Fruit fly (Drosophila melanogaster) whole organism, wandering third instar larva: ENCODE results near the gene CG12507.

Source experiments
- Abd-B ChIP-seq: fragments of >200 bp; optimal IDR thresholded peaks from 2 replicates; lab custom pipeline; 2017; ENCODE audit warnings: missing biosample characterization, missing genetic modification characterization
- CG32264 ChIP-seq: fragments of 200-800 bp; sonication (Bioruptor generic); optimal IDR thresholded peaks from 2 replicates; lab custom pipeline; 2016; ENCODE audit warnings: missing biosample characterization, missing genetic modification characterization
- CG9705 ChIP-seq: fragments of 200-800 bp; sonication (Bioruptor generic); optimal IDR thresholded peaks from 2 replicates; lab custom pipeline; 2018; ENCODE audit warnings: missing biosample characterization, mild to moderate bottlenecking, missing genetic modification characterization
- CrebA ChIP-seq: fragments of 200-800 bp; sonication (Bioruptor generic); optimal IDR thresholded peaks from 2 replicates; lab custom pipeline; 2016; ENCODE audit warnings: missing biosample characterization, mild to moderate bottlenecking, missing genetic modification characterization, borderline replicate concordance
- Dfd ChIP-seq: fragments of >200 bp; optimal IDR thresholded peaks from 2 replicates; lab custom pipeline; 2017; ENCODE audit warnings: missing biosample characterization, missing genetic modification characterization
- Dif ChIP-seq: fragments of 200-275, 200-300 bp; sonication (Bioruptor generic); optimal IDR thresholded peaks from 2 replicates; lab custom pipeline; 2018; ENCODE audit warnings: missing biosample characterization, missing genetic modification characterization; ENCODE audit not compliant: partially characterized antibody
- HLH106 ChIP-seq: fragments of 200-800 bp; optimal IDR thresholded peaks from 3 replicates; lab custom pipeline; 2019; ENCODE audit warnings: missing biosample characterization, mild to moderate bottlenecking, missing genetic modification characterization, moderate library complexity
- Hnf4 ChIP-seq: fragments of 200-800 bp; sonication (Bioruptor generic); optimal IDR thresholded peaks from 2 replicates; lab custom pipeline; 2016; ENCODE audit warnings: missing biosample characterization, mild to moderate bottlenecking, missing genetic modification characterization
- Hr78 ChIP-seq: fragments of >200 bp; optimal IDR thresholded peaks from 2 replicates; lab custom pipeline; 2017; ENCODE audit warnings: missing biosample characterization, missing genetic modification characterization
- Hr83 ChIP-seq: fragments of 200-300 bp; sonication (Bioruptor generic); optimal IDR thresholded peaks from 2 replicates; lab custom pipeline; 2016; ENCODE audit warnings: missing biosample characterization, mild to moderate bottlenecking, missing genetic modification characterization, moderate library complexity; ENCODE audit not compliant: poor library complexity, severe bottlenecking
- Jra ChIP-seq: sonication (Bioruptor generic); optimal IDR thresholded peaks from 2 replicates; lab custom pipeline; 2016; ENCODE audit warnings: missing biosample characterization, missing genetic modification characterization
- Mio ChIP-seq: sonication (Bioruptor generic); optimal IDR thresholded peaks from 2 replicates; lab custom pipeline; 2016; ENCODE audit warnings: missing biosample characterization, missing genetic modification characterization
- Myc ChIP-seq: fragments of >200 bp; optimal IDR thresholded peaks from 2 replicates; lab custom pipeline; 2017
- N ChIP-seq: fragments of >200 bp; optimal IDR thresholded peaks from 2 replicates; lab custom pipeline; 2018; ENCODE audit warnings: missing biosample characterization, missing external identifiers, missing genetic modification characterization
- OdsH ChIP-seq: fragments of 200-800 bp; sonication (Bioruptor generic); optimal IDR thresholded peaks from 2 replicates; lab custom pipeline; 2016; ENCODE audit warnings: missing biosample characterization, mild to moderate bottlenecking, missing genetic modification characterization
- Rel ChIP-seq, 2 experiments: fragments of 200-800 bp; sonication (Bioruptor generic) in 1 of 2; optimal IDR thresholded peaks; 2 replicates in 1 of 2; 3 replicates in 1 of 2; lab custom pipeline; 2016 to 2019; ENCODE audit warnings: mild to moderate bottlenecking in 2 of 2, missing biosample characterization in 2 of 2, missing genetic modification characterization in 2 of 2, moderate library complexity in 1 of 2
- Sp1 ChIP-seq: fragments of 200-800 bp; sonication (Bioruptor generic); optimal IDR thresholded peaks from 3 replicates; lab custom pipeline; 2019; ENCODE audit warnings: missing biosample characterization, mild to moderate bottlenecking, missing genetic modification characterization, moderate library complexity
- Vsx2 ChIP-seq: fragments of 200-300, 225-300 bp; sonication (Bioruptor generic); optimal IDR thresholded peaks from 2 replicates; lab custom pipeline; 2018; ENCODE audit warnings: missing biosample characterization, missing genetic modification characterization; ENCODE audit not compliant: partially characterized antibody
- br ChIP-seq: fragments of 200-800 bp; sonication (Bioruptor generic); optimal IDR thresholded peaks from 2 replicates; lab custom pipeline; 2016; ENCODE audit warnings: missing biosample characterization, missing genetic modification characterization
- dl ChIP-seq, 2 experiments: fragments of 175-275, 200-275 bp in 1 of 2; fragments of 200-275 bp in 1 of 2; sonication (Bioruptor generic); optimal IDR thresholded peaks; lab custom pipeline; 2018; ENCODE audit warnings: mild to moderate bottlenecking in 2 of 2, missing biosample characterization in 2 of 2, missing genetic modification characterization in 2 of 2, moderate library complexity in 2 of 2; ENCODE audit not compliant: partially characterized antibody in 2 of 2, insufficient read depth in 1 of 2
- dmrt93B ChIP-seq: fragments of 200-800 bp; sonication (Bioruptor generic); optimal IDR thresholded peaks from 2 replicates; lab custom pipeline; 2018; ENCODE audit warnings: missing biosample characterization, mild to moderate bottlenecking, missing genetic modification characterization
- ey ChIP-seq: fragments of 200-800 bp; sonication (Bioruptor generic); optimal IDR thresholded peaks from 2 replicates; lab custom pipeline; 2016; ENCODE audit warnings: missing biosample characterization, missing genetic modification characterization
- foxo ChIP-seq, 2 experiments: fragments of 200-800 bp; sonication (Bioruptor generic); optimal IDR thresholded peaks; 2 replicates in 1 of 2; 3 replicates in 1 of 2; lab custom pipeline; 2016 to 2017; ENCODE audit warnings: missing biosample characterization in 2 of 2, missing genetic modification characterization in 2 of 2
- fru ChIP-seq: fragments of 200-800 bp; sonication (Bioruptor generic); optimal IDR thresholded peaks from 3 replicates; lab custom pipeline; 2016; ENCODE audit warnings: missing biosample characterization, mild to moderate bottlenecking, missing genetic modification characterization
- h ChIP-seq: fragments of 200-800 bp; sonication (Bioruptor generic); optimal IDR thresholded peaks from 3 replicates; lab custom pipeline; 2016; ENCODE audit warnings: missing biosample characterization, mild to moderate bottlenecking, missing genetic modification characterization
- jim ChIP-seq: fragments of 175-275, 200-325 bp; sonication (Bioruptor generic); optimal IDR thresholded peaks from 2 replicates; lab custom pipeline; 2016; ENCODE audit warnings: missing biosample characterization, mild to moderate bottlenecking, missing genetic modification characterization
- pan ChIP-seq: fragments of >200 bp; optimal IDR thresholded peaks from 2 replicates; lab custom pipeline; 2017
- psq ChIP-seq: fragments of 200-800 bp; sonication (Bioruptor generic); optimal IDR thresholded peaks from 3 replicates; lab custom pipeline; 2017; ENCODE audit warnings: missing biosample characterization, mild to moderate bottlenecking, missing genetic modification characterization, moderate library complexity
- rgr ChIP-seq: fragments of 200-800 bp; sonication (Bioruptor generic); optimal IDR thresholded peaks from 3 replicates; lab custom pipeline; 2016; ENCODE audit warnings: missing biosample characterization, mild to moderate bottlenecking, missing genetic modification characterization
- sage ChIP-seq: fragments of 200-800 bp; sonication (Bioruptor generic); optimal IDR thresholded peaks from 2 replicates; lab custom pipeline; 2016; ENCODE audit warnings: missing biosample characterization, mild to moderate bottlenecking, missing genetic modification characterization
- sv ChIP-seq: fragments of 200-800 bp; sonication (Bioruptor generic); optimal IDR thresholded peaks from 3 replicates; lab custom pipeline; 2016; ENCODE audit warnings: missing biosample characterization, missing genetic modification characterization
- tai ChIP-seq: sonication (Bioruptor generic); optimal IDR thresholded peaks from 2 replicates; lab custom pipeline; 2016; ENCODE audit warnings: missing biosample characterization, missing genetic modification characterization
- usp ChIP-seq: fragments of >200 bp; optimal IDR thresholded peaks from 2 replicates; lab custom pipeline; 2017; ENCODE audit warnings: missing biosample characterization, missing genetic modification characterization
- woc ChIP-seq: sonication (Bioruptor generic); optimal IDR thresholded peaks from 2 replicates; lab custom pipeline; 2016; ENCODE audit warnings: missing biosample characterization, mild to moderate bottlenecking, missing genetic modification characterization

CG12507 gene

dm6 chrX:16270795-16271194 lies 4.5 kb upstream of the CG12507 start, which contains the start of gene Mfe2:
Gene Mfe2, plus strand, starts transcription at chrX:16270951.
- TF ChIP-seq sage, result no peak
- peak; percentile 23 for TF ChIP-seq ey (GFP tag; lab: Kevin White, UChicago)
- peak; percentile 19 for TF ChIP-seq sv (GFP tag; lab: Kevin White, UChicago)
- no peak for TF ChIP-seq dmrt93B (GFP tag; lab: Kevin White, UChicago)
- no peak for TF ChIP-seq Rel (GFP tag; optimal IDR thresholded peaks at IDR 0.05; lab: Kevin White, UChicago)
- peak; percentile 56 for TF ChIP-seq Rel (tag; optimal IDR thresholded peaks at IDR 0.05; lab: Kevin White, UChicago)
- TF ChIP-seq h (GFP tag; lab: Kevin White, UChicago), result peak; percentile 64
- TF ChIP-seq Myc (lab: Kevin White, UChicago), result peak; percentile 44
- TF ChIP-seq foxo (GFP tag; optimal IDR thresholded peaks at IDR 0.05; lab: Kevin White, UChicago), result peak in 1 of 2 experiments; percentile 67
- peak; percentile 37 for TF ChIP-seq CG9705
- TF ChIP-seq Hr83, result peak; percentile 66
- TF ChIP-seq pan (lab: Kevin White, UChicago), result no peak
- TF ChIP-seq CG32264, result no peak
- TF ChIP-seq Hnf4 (GFP tag; lab: Kevin White, UChicago), result peak; percentile 88
- TF ChIP-seq tai (GFP tag; lab: Kevin White, UChicago), result no peak
- TF ChIP-seq jim (GFP tag; lab: Kevin White, UChicago), result no peak
- TF ChIP-seq rgr (GFP tag; lab: Kevin White, UChicago), result peak; percentile 66
- TF ChIP-seq Abd-B (GFP tag; lab: Kevin White, UChicago), result no peak
- TF ChIP-seq CrebA (GFP tag; lab: Kevin White, UChicago), result no peak
- peak; percentile 43 for TF ChIP-seq Sp1 (GFP tag; lab: Kevin White, UChicago)
- no peak for TF ChIP-seq N
- TF ChIP-seq OdsH, result peak; percentile 30
- TF ChIP-seq HLH106, result peak; percentile 43
- peak; percentile 35 for TF ChIP-seq psq (GFP tag; lab: Kevin White, UChicago)
- TF ChIP-seq usp (GFP tag; lab: Kevin White, UChicago), result no peak
- peak; percentile 40 for TF ChIP-seq br (GFP tag; lab: Kevin White, UChicago)
- no peak for TF ChIP-seq Dif (GFP tag; lab: Kevin White, UChicago)
- peak; percentile 39 for TF ChIP-seq fru (GFP tag; lab: Kevin White, UChicago)
- TF ChIP-seq Jra (GFP tag; lab: Kevin White, UChicago), result peak; percentile 31
- TF ChIP-seq dl (GFP tag; optimal IDR thresholded peaks at IDR 0.05; lab: Kevin White, UChicago; ENCODE audit: insufficient read depth in 1 of 2, partially characterized antibody in 2 of 2), result no peak
- no peak for TF ChIP-seq Mio (GFP tag; lab: Kevin White, UChicago)

dm6 chrX:16263415-16263814 lies 2.9 kb downstream of the CG12507 start:
- TF ChIP-seq fru (GFP tag; lab: Kevin White, UChicago) (peak; percentile 65), tai (GFP tag; lab: Kevin White, UChicago) (no peak), br (GFP tag; lab: Kevin White, UChicago) (peak; percentile 34), ey (GFP tag; lab: Kevin White, UChicago) (peak; percentile 48), h (GFP tag; lab: Kevin White, UChicago) (peak; percentile 62), dmrt93B (GFP tag; lab: Kevin White, UChicago) (peak; percentile 43), Dif (GFP tag; lab: Kevin White, UChicago) (no peak), Hr78 (GFP tag; lab: Kevin White, UChicago) (no peak), sv (GFP tag; lab: Kevin White, UChicago) (peak; percentile 66), Hnf4 (GFP tag; lab: Kevin White, UChicago) (peak; percentile 33), foxo (GFP tag; optimal IDR thresholded peaks at IDR 0.05; lab: Kevin White, UChicago) (peak in 1 of 2 experiments; percentile 68), Sp1 (GFP tag; lab: Kevin White, UChicago) (peak; percentile 56), OdsH (peak; percentile 35), sage (no peak), Dfd (GFP tag; lab: Kevin White, UChicago) (no peak), usp (GFP tag; lab: Kevin White, UChicago) (no peak), HLH106 (peak; percentile 57), Vsx2 (GFP tag; lab: Kevin White, UChicago) (no peak), woc (GFP tag; lab: Kevin White, UChicago) (no peak), pan (lab: Kevin White, UChicago) (no peak), CrebA (GFP tag; lab: Kevin White, UChicago) (no peak), CG32264 (no peak), psq (GFP tag; lab: Kevin White, UChicago) (peak; percentile 25), rgr (GFP tag; lab: Kevin White, UChicago) (peak; percentile 56)
